Worm (Caenorhabditis elegans): ENCODE data around the gene bas-1.

ce11 chrIII:5570814-5571443 is 41.1 kb upstream of the bas-1 start:
- TF ChIP-seq ceh-20 (GFP tag; IDR thresholded peaks at IDR 0.05) (peak; percentile 48; the same call in 1 of the 2 replicates), nhr-11 (tag; optimal IDR thresholded peaks at IDR 0.05) (no peak), Y48G9A.11 (GFP tag; IDR thresholded peaks at IDR 0.05) (no peak), nhr-77 (tag; optimal IDR thresholded peaks at IDR 0.05) (no peak), F49E8.2 (tag; optimal IDR thresholded peaks at IDR 0.05; ENCODE audit: borderline replicate concordance) (no peak), snpc-4 (tag; optimal IDR thresholded peaks at IDR 0.05) (no peak)
